Fruit fly (Drosophila melanogaster) whole organism, embryonic: ENCODE results near the gene lok.

Experiments
- B-H1 ChIP-seq: fragments of 200-800 bp; sonication (Bioruptor generic); IDR thresholded peaks from 3 replicates; pipeline ENCODE4 v1.3.6; 2022; ENCODE audit warnings: missing biosample characterization, missing genetic modification characterization
- Bgb ChIP-seq: fragments of 200-800 bp; sonication (Bioruptor generic); IDR thresholded peaks from 2 replicates; pipeline ENCODE4 v1.3.6; 2022; ENCODE audit warnings: missing biosample characterization, missing genetic modification characterization; ENCODE audit not compliant: partially characterized antibody
- CG11560 ChIP-seq: fragments of 200-800 bp; sonication (Bioruptor generic); IDR thresholded peaks from 3 replicates; pipeline ENCODE4 v1.3.6; 2022; ENCODE audit warnings: missing biosample characterization, missing genetic modification characterization
- CG11723 ChIP-seq: fragments of 200-800 bp; sonication (Bioruptor generic); optimal IDR thresholded peaks from 2 replicates; lab custom pipeline; 2017; ENCODE audit warnings: missing biosample characterization, mild to moderate bottlenecking, missing genetic modification characterization
- CG13624 ChIP-seq: fragments of 200-800 bp; sonication (Bioruptor generic); optimal IDR thresholded peaks from 2 replicates; lab custom pipeline; 2016; ENCODE audit warnings: missing biosample characterization, missing genetic modification characterization
- CG14441 ChIP-seq: fragments of 200-800 bp; sonication (Bioruptor generic); IDR thresholded peaks from 2 replicates; pipeline ENCODE4 v1.3.6; 2022; ENCODE audit warnings: missing biosample characterization, missing genetic modification characterization
- CG15073 ChIP-seq: fragments of 200-800 bp; sonication (Bioruptor generic); optimal IDR thresholded peaks from 2 replicates; lab custom pipeline; 2016; ENCODE audit warnings: missing biosample characterization, missing genetic modification characterization
- CG17328 ChIP-seq: fragments of 200-800 bp; sonication (Bioruptor generic); IDR thresholded peaks from 2 replicates; pipeline ENCODE4 v1.3.6; 2022; ENCODE audit warnings: missing biosample characterization, missing genetic modification characterization
- CG17829 ChIP-seq: fragments of 200-800 bp; optimal IDR thresholded peaks from 2 replicates; lab custom pipeline; 2019; ENCODE audit warnings: missing biosample characterization, mild to moderate bottlenecking, missing genetic modification characterization, moderate library complexity
- CG18619 ChIP-seq: fragments of 200-800 bp; sonication (Bioruptor generic); optimal IDR thresholded peaks from 3 replicates; lab custom pipeline; 2017; ENCODE audit warnings: missing biosample characterization, mild to moderate bottlenecking, missing genetic modification characterization
- CG31365 ChIP-seq: fragments of 200-800 bp; sonication (Bioruptor generic); optimal IDR thresholded peaks from 2 replicates; lab custom pipeline; 2018; ENCODE audit warnings: missing biosample characterization, mild to moderate bottlenecking, missing genetic modification characterization
- CG34376 ChIP-seq: fragments of 200-800 bp; sonication (Bioruptor generic); optimal IDR thresholded peaks from 2 replicates; lab custom pipeline; 2018; ENCODE audit warnings: missing biosample characterization, mild to moderate bottlenecking, missing genetic modification characterization
- CG34422 ChIP-seq: fragments of 200-800 bp; sonication (Bioruptor generic); IDR thresholded peaks from 3 replicates; pipeline ENCODE4 v1.3.6; 2022; ENCODE audit warnings: missing biosample characterization, missing genetic modification characterization
- CG6791 ChIP-seq: fragments of 200-800 bp; sonication (Bioruptor generic); IDR thresholded peaks from 3 replicates; pipeline ENCODE4 v1.3.6; 2022; ENCODE audit warnings: missing biosample characterization, missing genetic modification characterization; ENCODE audit not compliant: partially characterized antibody
- CG6813 ChIP-seq: fragments of 200-800 bp; sonication (Bioruptor generic); optimal IDR thresholded peaks from 2 replicates; lab custom pipeline; 2017; ENCODE audit warnings: missing biosample characterization, missing genetic modification characterization, mild to moderate bottlenecking, moderate library complexity, missing genetic modification reagents
- CG9609 ChIP-seq: fragments of 200-800 bp; sonication (Bioruptor generic); optimal IDR thresholded peaks from 3 replicates; lab custom pipeline; 2016; ENCODE audit warnings: missing biosample characterization, missing genetic modification characterization
- CG9932 ChIP-seq: fragments of 200-800 bp; sonication (Bioruptor generic); IDR thresholded peaks from 2 replicates; pipeline ENCODE4 v1.3.6; 2022; ENCODE audit warnings: missing biosample characterization, missing genetic modification characterization
- CHES-1-like ChIP-seq: fragments of 200-800 bp; sonication (Bioruptor generic); optimal IDR thresholded peaks from 2 replicates; lab custom pipeline; 2016; ENCODE audit warnings: missing biosample characterization, missing genetic modification characterization
- Dll ChIP-seq: fragments of 200-800 bp; sonication (Bioruptor generic); IDR thresholded peaks from 4 replicates; pipeline ENCODE4 v1.3.6; 2022; ENCODE audit warnings: missing biosample characterization, missing genetic modification characterization; ENCODE audit not compliant: partially characterized antibody
- E2f2 ChIP-seq: fragments of 200-800 bp; sonication (Bioruptor generic); IDR thresholded peaks from 2 replicates; pipeline ENCODE4 v1.3.6; 2022; ENCODE audit warnings: missing biosample characterization, missing genetic modification characterization
- Ets65A ChIP-seq: fragments of 200-800 bp; sonication (Bioruptor generic); peaks from one replicate; lab custom pipeline; 2016; ENCODE audit warnings: missing biosample characterization, missing genetic modification characterization
- Ets97D ChIP-seq: fragments of 200-800 bp; sonication (Bioruptor generic); optimal IDR thresholded peaks from 3 replicates; lab custom pipeline; 2016; ENCODE audit warnings: missing biosample characterization, missing genetic modification characterization
- GATAe ChIP-seq: fragments of 200-800 bp; sonication (Bioruptor generic); conservative IDR thresholded peaks from 2 replicates; pipeline ENCODE4 v1.3.6; 2022; ENCODE audit warnings: missing biosample characterization, missing genetic modification characterization
- HHEX ChIP-seq: fragments of 200-800 bp; sonication (Bioruptor generic); optimal IDR thresholded peaks from 3 replicates; lab custom pipeline; 2017; ENCODE audit warnings: missing biosample characterization, mild to moderate bottlenecking, missing genetic modification characterization, missing genetic modification reagents
- HmgD ChIP-seq: fragments of 200-800 bp; sonication (Bioruptor generic); optimal IDR thresholded peaks from 3 replicates; lab custom pipeline; 2016; ENCODE audit warnings: missing biosample characterization, missing genetic modification characterization
- HmgZ ChIP-seq: fragments of 200-800 bp; sonication (Bioruptor generic); optimal IDR thresholded peaks from 2 replicates; lab custom pipeline; 2018; ENCODE audit warnings: missing biosample characterization, mild to moderate bottlenecking, missing genetic modification characterization
- Hmr ChIP-seq: fragments of 200-800 bp; sonication (Bioruptor generic); optimal IDR thresholded peaks from 3 replicates; lab custom pipeline; 2017; ENCODE audit warnings: mild to moderate bottlenecking, missing biosample characterization, missing genetic modification reagents, missing genetic modification characterization
- Hr51 ChIP-seq, 2 experiments: fragments of 200-800 bp; sonication (Bioruptor generic); optimal IDR thresholded peaks; 2 replicates in 1 of 2; 3 replicates in 1 of 2; lab custom pipeline; 2016 to 2018; ENCODE audit warnings: missing biosample characterization in 2 of 2, missing genetic modification characterization in 2 of 2, mild to moderate bottlenecking in 1 of 2, moderate library complexity in 1 of 2
- Jarid2 ChIP-seq: fragments of 200-800 bp; sonication (Bioruptor generic); optimal IDR thresholded peaks from 3 replicates; lab custom pipeline; 2017; ENCODE audit warnings: mild to moderate bottlenecking, missing biosample characterization, missing genetic modification reagents, missing genetic modification characterization
- Lhr ChIP-seq: fragments of 200-800 bp; sonication (Bioruptor generic); optimal IDR thresholded peaks from 3 replicates; lab custom pipeline; 2017; ENCODE audit warnings: mild to moderate bottlenecking, missing biosample characterization, missing genetic modification reagents, missing genetic modification characterization
- NK7.1 ChIP-seq: fragments of 200-800 bp; sonication (Bioruptor generic); optimal IDR thresholded peaks from 3 replicates; lab custom pipeline; 2016; ENCODE audit warnings: missing biosample characterization, missing genetic modification characterization
- Pdp1 ChIP-seq, 2 experiments: fragments of 200-800 bp; sonication (Bioruptor generic); optimal IDR thresholded peaks; 3 replicates each; lab custom pipeline; 2016; ENCODE audit warnings: missing biosample characterization in 2 of 2, missing genetic modification characterization in 2 of 2, mild to moderate bottlenecking in 1 of 2, moderate library complexity in 1 of 2
- abd-A ChIP-seq: fragments of 200-800 bp; sonication (Bioruptor generic); optimal IDR thresholded peaks from 3 replicates; lab custom pipeline; 2019; ENCODE audit warnings: missing biosample characterization, mild to moderate bottlenecking, missing genetic modification characterization, moderate library complexity
- amos ChIP-seq: fragments of 200-800 bp; sonication (Bioruptor generic); IDR thresholded peaks from 2 replicates; pipeline ENCODE4 v1.3.6; 2022; ENCODE audit warnings: missing biosample characterization, missing genetic modification characterization; ENCODE audit not compliant: partially characterized antibody
- ara ChIP-seq: fragments of 200-800 bp; sonication (Bioruptor generic); IDR thresholded peaks from 2 replicates; pipeline ENCODE4 v1.3.6; 2022; ENCODE audit warnings: missing biosample characterization, missing genetic modification characterization
- bab2 ChIP-seq: fragments of 200-800 bp; sonication (Bioruptor generic); optimal IDR thresholded peaks from 2 replicates; lab custom pipeline; 2016; ENCODE audit warnings: missing biosample characterization, missing genetic modification characterization
- dati ChIP-seq: fragments of 200-800 bp; sonication (Bioruptor generic); IDR thresholded peaks from 2 replicates; pipeline ENCODE4 v1.3.6; 2022; ENCODE audit warnings: missing biosample characterization, missing genetic modification characterization
- dpn ChIP-seq, 2 experiments: fragments of 200-800 bp; sonication (Bioruptor generic); optimal IDR thresholded peaks; 3 replicates each; lab custom pipeline; 2016; ENCODE audit warnings: missing biosample characterization in 2 of 2, missing genetic modification characterization in 2 of 2
- ems ChIP-seq: fragments of 200-800 bp; sonication (Bioruptor generic); optimal IDR thresholded peaks from 3 replicates; lab custom pipeline; 2016; ENCODE audit warnings: missing biosample characterization, missing genetic modification characterization
- gfzf ChIP-seq: fragments of 200-800 bp; sonication (Bioruptor generic); optimal IDR thresholded peaks from 2 replicates; lab custom pipeline; 2016; ENCODE audit warnings: missing biosample characterization, mild to moderate bottlenecking, missing genetic modification characterization, moderate library complexity
- gro ChIP-seq: fragments of 200-800 bp; sonication (Bioruptor generic); optimal IDR thresholded peaks from 2 replicates; lab custom pipeline; 2016; ENCODE audit warnings: missing biosample characterization, missing genetic modification characterization
- klu ChIP-seq: fragments of 200-800 bp; sonication (Bioruptor generic); IDR thresholded peaks from 2 replicates; pipeline ENCODE4 v1.3.6; 2022; ENCODE audit warnings: missing biosample characterization, missing genetic modification characterization
- nom ChIP-seq: fragments of 200-800 bp; sonication (Bioruptor generic); optimal IDR thresholded peaks from 2 replicates; lab custom pipeline; 2017; ENCODE audit warnings: missing biosample characterization, missing genetic modification characterization, mild to moderate bottlenecking, moderate library complexity, missing genetic modification reagents
- phol ChIP-seq: fragments of 200-800 bp; sonication (Bioruptor generic); optimal IDR thresholded peaks from 3 replicates; lab custom pipeline; 2018; ENCODE audit warnings: missing biosample characterization, mild to moderate bottlenecking, missing genetic modification characterization, moderate library complexity
- pum ChIP-seq: fragments of 200-800 bp; sonication (Bioruptor generic); optimal IDR thresholded peaks from 2 replicates; lab custom pipeline; 2016; ENCODE audit warnings: missing biosample characterization, missing genetic modification characterization
- ranshi ChIP-seq: fragments of 200-800 bp; sonication (Bioruptor generic); IDR thresholded peaks from 2 replicates; pipeline ENCODE4 v1.3.6; 2022; ENCODE audit warnings: missing biosample characterization, missing genetic modification characterization
- seq ChIP-seq: fragments of 200-800 bp; sonication (Bioruptor generic); IDR thresholded peaks from 2 replicates; pipeline ENCODE4 v1.3.6; 2022; ENCODE audit warnings: missing biosample characterization, missing genetic modification characterization
- twi ChIP-seq: fragments of 200-800 bp; optimal IDR thresholded peaks from 2 replicates; lab custom pipeline; 2019; ENCODE audit warnings: missing biosample characterization, mild to moderate bottlenecking, missing genetic modification characterization, moderate library complexity
- vvl ChIP-seq: fragments of 200-800 bp; sonication (Bioruptor generic); IDR thresholded peaks from 2 replicates; pipeline ENCODE4 v1.3.6; 2022; ENCODE audit warnings: missing biosample characterization, missing genetic modification characterization
- yki ChIP-seq: fragments of >200 bp; optimal IDR thresholded peaks from 3 replicates; lab custom pipeline; 2018
- zfh1 ChIP-seq: fragments of 200-800 bp; sonication (Bioruptor generic); IDR thresholded peaks from 3 replicates; pipeline ENCODE4 v1.3.6; 2022; ENCODE audit warnings: missing biosample characterization, missing genetic modification characterization

lok gene

dm6 chr2L:20066233-20066650, 5.0 kb downstream of the lok start, which contains the start of gene bwa (continued):
- TF ChIP-seq CG11723 (peak; percentile 10), CG9932 (GFP tag; lab: Robert Waterston, UW) (no peak), HmgD (GFP tag; lab: Kevin White, UChicago) (peak; percentile 46), bab2 (no peak), twi (tag; lab: Kevin White, UChicago) (no peak), dati (GFP tag; lab: Robert Waterston, UW) (no peak), vvl (GFP tag; lab: Robert Waterston, UW) (peak; percentile 54; the same call in 1 of the 2 replicates), gro (GFP tag; lab: Kevin White, UChicago) (peak; percentile 41), CG17328 (GFP tag; lab: Robert Waterston, UW) (peak; percentile 24; the same call in 1 of the 2 replicates), Hmr (GFP tag; lab: Kevin White, UChicago) (peak; percentile 58), Lhr (peak; percentile 86), HmgZ (no peak), ems (GFP tag; lab: Kevin White, UChicago) (no peak), dpn (GFP tag; optimal IDR thresholded peaks at IDR 0.05; lab: Kevin White, UChicago) (peak in 1 of 2 experiments; percentile 21), Hr51 (GFP tag; optimal IDR thresholded peaks at IDR 0.05; lab: Kevin White, UChicago) (no peak), CG17829 (no peak), E2f2 (peak; percentile 90), CG15073 (GFP tag; lab: Kevin White, UChicago) (no peak), Ets97D (GFP tag; lab: Kevin White, UChicago) (peak; percentile 58), CG6791 (GFP tag; lab: Robert Waterston, UW) (peak; percentile 46; the same call in 1 of the 3 replicates), CG34422 (GFP tag; lab: Robert Waterston, UW) (peak; percentile 53; the same call in 1 of the 3 replicates), CG6813 (GFP tag; lab: Kevin White, UChicago) (no peak), CG31365 (tag; lab: Kevin White, UChicago) (no peak), GATAe (GFP tag; lab: Robert Waterston, UW) (no peak), B-H1 (GFP tag; lab: Robert Waterston, UW) (no peak), zfh1 (GFP tag; lab: Robert Waterston, UW) (peak; percentile 38; the same call in 1 of the 3 replicates), gfzf (GFP tag; lab: Kevin White, UChicago) (peak; percentile 96), Bgb (GFP tag; lab: Robert Waterston, UW) (peak; percentile 29; the same call in 1 of the 2 replicates), abd-A (tag; lab: Kevin White, UChicago) (no peak), CHES-1-like (GFP tag; lab: Kevin White, UChicago) (peak; percentile 6), Pdp1 (GFP tag; optimal IDR thresholded peaks at IDR 0.05; lab: Kevin White, UChicago) (peak in 1 of 2 experiments; percentile 78), CG9609 (GFP tag; lab: Kevin White, UChicago) (no peak), klu (GFP tag; lab: Robert Waterston, UW) (no peak), NK7.1 (no peak), ara (no peak), phol (tag; lab: Kevin White, UChicago) (peak; percentile 59), CG11560 (tag; lab: Robert Waterston, UW) (no peak), CG13624 (GFP tag; lab: Kevin White, UChicago) (peak; percentile 35), nom (GFP tag; lab: Kevin White, UChicago) (peak; percentile 25), seq (GFP tag; lab: Robert Waterston, UW) (no peak), pum (no peak), amos (GFP tag; lab: Robert Waterston, UW) (peak; percentile 46; the same call in 1 of the 2 replicates), Ets65A (GFP tag; lab: Kevin White, UChicago) (peak; percentile 49), Jarid2 (GFP tag; lab: Kevin White, UChicago) (peak; percentile 78), Dll (GFP tag; lab: Robert Waterston, UW) (peak; percentile 16; the same call in 1 of the 4 replicates), yki (lab: Kevin White, UChicago) (no peak), CG18619 (no peak), HHEX (GFP tag; lab: Kevin White, UChicago) (peak; percentile 28), CG14441 (GFP tag; lab: Robert Waterston, UW) (no peak), ranshi (GFP tag; lab: Robert Waterston, UW) (no peak; the same call in 1 of the 2 replicates), CG34376 (peak; percentile 10)
